Fruit fly (Drosophila melanogaster): ENCODE results near the gene CG9286.
A peak's percentile ranks its signal among the peaks of the same experiment; 100 is the strongest.

Gene CG9286

DNA sequence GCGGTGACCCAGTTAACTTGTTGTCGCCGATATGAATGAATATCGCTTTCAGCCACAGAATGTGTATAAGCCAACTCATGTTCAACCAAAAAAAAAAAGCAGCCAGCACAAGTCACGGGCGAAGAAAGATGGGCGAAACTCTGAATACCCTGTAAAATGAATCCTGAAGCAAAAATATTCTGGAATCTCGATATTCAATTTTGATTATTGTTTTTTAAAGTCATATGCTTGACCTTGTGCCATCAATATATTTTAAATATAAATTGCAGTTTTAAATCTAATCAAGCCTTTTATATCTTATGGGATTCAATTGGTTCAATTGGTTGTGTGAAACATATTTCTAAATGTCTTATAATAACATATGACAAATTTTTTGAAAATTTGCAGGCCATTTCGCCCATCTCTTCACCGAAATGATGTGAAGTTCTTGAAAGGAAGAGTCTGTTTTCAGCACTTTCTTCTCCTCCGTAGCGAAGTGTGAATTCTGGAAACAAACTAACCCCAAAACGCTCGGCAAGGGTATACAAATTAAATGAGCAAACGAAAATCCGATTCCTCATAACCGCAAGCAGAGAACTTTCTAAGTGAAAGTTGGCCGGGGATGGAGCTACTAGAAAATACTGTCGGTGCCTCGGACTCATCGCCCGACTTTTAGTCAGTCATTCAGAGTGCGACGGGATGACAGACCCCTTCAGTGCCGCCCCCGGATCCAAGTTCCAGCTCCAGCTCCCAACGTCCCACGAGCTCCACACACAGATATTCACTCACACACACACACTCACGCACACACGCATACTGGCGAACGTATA, 35.0 kb downstream of the CG9286 start (continued):
- TF ChIP-seq svp (GFP tag) (peak; percentile 72), CG11762 (GFP tag; optimal IDR thresholded peaks at IDR 0.05; ENCODE audit: insufficient read depth) (no peak), Smox (GFP tag; optimal IDR thresholded peaks at IDR 0.05) (peak; percentile 4)

DNA sequence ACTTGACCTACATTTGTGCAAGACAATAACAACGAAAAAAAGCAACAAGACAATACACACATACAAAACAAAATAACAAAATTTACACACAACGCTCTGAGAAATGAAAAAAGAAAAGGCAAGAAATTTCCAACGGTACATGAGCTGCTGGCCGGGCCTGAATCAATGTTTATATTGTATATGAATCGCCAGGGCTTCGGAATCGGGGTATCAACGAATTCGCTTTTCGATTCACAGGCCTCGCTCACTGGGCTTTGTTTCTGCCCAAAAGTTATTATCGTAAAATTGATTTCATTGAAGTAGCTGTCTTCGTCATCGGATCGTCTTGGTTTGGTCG, 35.6 kb downstream of the CG9286 start:
- TF ChIP-seq eg (GFP tag; IDR thresholded peaks at IDR 0.05): peak; percentile 73
- TF ChIP-seq CG3032 (tag; optimal IDR thresholded peaks at IDR 0.05): peak; percentile 13
- peak; percentile 3 for TF ChIP-seq cyc (GFP tag; optimal IDR thresholded peaks at IDR 0.05)
- no peak for TF ChIP-seq CG7368 (GFP tag; optimal IDR thresholded peaks at IDR 0.05)
- TF ChIP-seq CG11762 (GFP tag; optimal IDR thresholded peaks at IDR 0.05; ENCODE audit: insufficient read depth): no peak
- no peak for TF ChIP-seq CG31627 (GFP tag; optimal IDR thresholded peaks at IDR 0.05)
- TF ChIP-seq dsx (GFP tag; optimal IDR thresholded peaks at IDR 0.05; ENCODE audit: poor library complexity, severe bottlenecking): peak; percentile 4
- TF ChIP-seq svp (GFP tag): peak; percentile 29
- TF ChIP-seq Ets96B (tag; optimal IDR thresholded peaks at IDR 0.05): peak; percentile 3
- TF ChIP-seq CG6854 (GFP tag; optimal IDR thresholded peaks at IDR 0.05): peak; percentile 93
- TF ChIP-seq CG3919 (GFP tag; optimal IDR thresholded peaks at IDR 0.05): peak; percentile 21
- TF ChIP-seq salr (GFP tag; optimal IDR thresholded peaks at IDR 0.05): no peak
- no peak for TF ChIP-seq CG1621 (tag; optimal IDR thresholded peaks at IDR 0.05)
- peak; percentile 40 for TF ChIP-seq achi (GFP tag; optimal IDR thresholded peaks at IDR 0.05)
- TF ChIP-seq CG6792 (GFP tag; optimal IDR thresholded peaks at IDR 0.05): peak; percentile 18
- peak; percentile 8 for TF ChIP-seq spab (GFP tag; optimal IDR thresholded peaks at IDR 0.05)
- TF ChIP-seq fd59A (GFP tag; optimal IDR thresholded peaks at IDR 0.05): no peak
- peak; percentile 41 for TF ChIP-seq CG34406 (GFP tag; optimal IDR thresholded peaks at IDR 0.05)
- no peak for TF ChIP-seq Sox15 (GFP tag; optimal IDR thresholded peaks at IDR 0.05)
- TF ChIP-seq CG10669 (GFP tag; optimal IDR thresholded peaks at IDR 0.05): peak; percentile 18
- TF ChIP-seq Met (GFP tag; optimal IDR thresholded peaks at IDR 0.05): peak; percentile 12
- TF ChIP-seq Smox (GFP tag; optimal IDR thresholded peaks at IDR 0.05): peak; percentile 32
- no peak for TF ChIP-seq Lpt (GFP tag; optimal IDR thresholded peaks at IDR 0.05)
- TF ChIP-seq OdsH (GFP tag; optimal IDR thresholded peaks at IDR 0.05): no peak
- peak; percentile 0 for TF ChIP-seq CG8319 (GFP tag; optimal IDR thresholded peaks at IDR 0.05)
- peak; percentile 74 for TF ChIP-seq Blimp-1 (GFP tag; optimal IDR thresholded peaks at IDR 0.05)
- peak in 1 of 2 experiments; percentile 70 for TF ChIP-seq ss (GFP tag; optimal IDR thresholded peaks at IDR 0.05)
- no peak for TF ChIP-seq CG16779 (tag; optimal IDR thresholded peaks at IDR 0.05)
- peak; percentile 43 for TF ChIP-seq CG8632 (GFP tag; optimal IDR thresholded peaks at IDR 0.05)
- TF ChIP-seq CG6808 (GFP tag; optimal IDR thresholded peaks at IDR 0.05): peak; percentile 36
- peak; percentile 73 for TF ChIP-seq Eip75B (GFP tag; optimal IDR thresholded peaks at IDR 0.05)
- TF ChIP-seq net (GFP tag; optimal IDR thresholded peaks at IDR 0.05): peak; percentile 60
- TF ChIP-seq Sox102F (GFP tag; optimal IDR thresholded peaks at IDR 0.05): peak; percentile 53
- TF ChIP-seq Eip78C (GFP tag): peak; percentile 82
- TF ChIP-seq Sox14 (GFP tag; optimal IDR thresholded peaks at IDR 0.05): peak; percentile 20
- peak; percentile 67; the same call in 2 of the 3 replicates for TF ChIP-seq CG6163 (GFP tag; IDR thresholded peaks at IDR 0.05)
- TF ChIP-seq fkh (GFP tag; optimal IDR thresholded peaks at IDR 0.05): peak; percentile 27
- TF ChIP-seq fd85E (GFP tag; optimal IDR thresholded peaks at IDR 0.05): no peak
- peak; percentile 41 for TF ChIP-seq pdm3 (GFP tag; optimal IDR thresholded peaks at IDR 0.05)
- no peak for TF ChIP-seq CG32006 (GFP tag; optimal IDR thresholded peaks at IDR 0.05)
- TF ChIP-seq CG8119 (GFP tag; IDR thresholded peaks at IDR 0.05): peak; percentile 36; the same call in 1 of the 3 replicates
- TF ChIP-seq vri (GFP tag; optimal IDR thresholded peaks at IDR 0.05): peak; percentile 17
- TF ChIP-seq lz (GFP tag; optimal IDR thresholded peaks at IDR 0.05): peak; percentile 21
- TF ChIP-seq CG11902 (GFP tag; optimal IDR thresholded peaks at IDR 0.05): no peak
- no peak for TF ChIP-seq Gug (GFP tag; IDR thresholded peaks at IDR 0.05)
- peak; percentile 4 for TF ChIP-seq CG6276 (GFP tag; optimal IDR thresholded peaks at IDR 0.05)
